Worm (Caenorhabditis elegans) whole organism, L1 larva: ENCODE measurements around the gene W08E12.8.

Experiments
- C04F5.9 ChIP-seq: sonication (generic microtip); optimal IDR thresholded peaks from 2 replicates; lab custom pipeline; 2016; ENCODE audit warnings: missing genetic modification characterization, missing compliant biosample characterization
- C16A3.4 ChIP-seq: fragments of 150-350 bp; optimal IDR thresholded peaks from 2 replicates; lab custom pipeline; 2014; ENCODE audit warnings: missing biosample characterization, missing genetic modification characterization
- C34B4.2 ChIP-seq: sonication (generic microtip); optimal IDR thresholded peaks from 2 replicates; lab custom pipeline; 2017; ENCODE audit warnings: mild to moderate bottlenecking, missing genetic modification characterization, missing compliant biosample characterization
- F16B12.6 ChIP-seq: fragments of 150-350 bp; optimal IDR thresholded peaks from 2 replicates; lab custom pipeline; 2014; ENCODE audit warnings: missing biosample characterization, missing genetic modification characterization
- Y116A8C.19 ChIP-seq: sonication (generic microtip); optimal IDR thresholded peaks from 2 replicates; lab custom pipeline; 2016; ENCODE audit warnings: missing compliant biosample characterization, missing genetic modification characterization, borderline replicate concordance
- aha-1 ChIP-seq: fragments of 150-350 bp; optimal IDR thresholded peaks from 2 replicates; lab custom pipeline; 2014; ENCODE audit warnings: missing biosample characterization, missing genetic modification characterization
- alr-1 ChIP-seq: fragments of 200-800 bp; sonication (Bioruptor generic); optimal IDR thresholded peaks from 2 replicates; lab custom pipeline; 2018; ENCODE audit warnings: borderline replicate concordance, mild to moderate bottlenecking, missing genetic modification characterization, missing compliant biosample characterization
- aly-2 ChIP-seq: fragments of 150-350 bp; optimal IDR thresholded peaks from 2 replicates; lab custom pipeline; 2014; ENCODE audit warnings: missing biosample characterization, missing genetic modification characterization
- blmp-1 ChIP-seq: fragments of 150-350 bp; optimal IDR thresholded peaks from 2 replicates; lab custom pipeline; 2014; ENCODE audit warnings: missing biosample characterization, missing genetic modification characterization
- ceh-63 ChIP-seq: fragments of 200-800 bp; sonication (Bioruptor generic); optimal IDR thresholded peaks from 2 replicates; lab custom pipeline; 2018; ENCODE audit warnings: mild to moderate bottlenecking, missing genetic modification characterization, missing compliant biosample characterization
- ceh-8 ChIP-seq: fragments of 200-800 bp; sonication (Bioruptor generic); optimal IDR thresholded peaks from 2 replicates; lab custom pipeline; 2018; ENCODE audit warnings: mild to moderate bottlenecking, missing genetic modification characterization, moderate library complexity, missing compliant biosample characterization
- ceh-82 ChIP-seq, 3 experiments: fragments of 150-350 bp in 1 of 3; sonication (generic microtip) in 2 of 3; optimal IDR thresholded peaks; 2 replicates each; lab custom pipeline; 2014 to 2017; ENCODE audit warnings: missing biosample characterization in 3 of 3, missing genetic modification characterization in 3 of 3
- ces-1 ChIP-seq: fragments of 150-350 bp; optimal IDR thresholded peaks from 2 replicates; lab custom pipeline; 2014; ENCODE audit warnings: missing biosample characterization, missing genetic modification reagents, missing genetic modification characterization
- dpl-1 ChIP-seq, 3 experiments: fragments of 150-350 bp in 2 of 3; sonication (generic microtip) in 1 of 3; optimal IDR thresholded peaks; 2 replicates each; lab custom pipeline; 2014 to 2017; ENCODE audit warnings: missing biosample characterization in 3 of 3, missing genetic modification characterization in 3 of 3, missing genetic modification reagents in 3 of 3
- dsc-1 ChIP-seq: sonication (generic microtip); optimal IDR thresholded peaks from 2 replicates; lab custom pipeline; 2016; ENCODE audit warnings: mild to moderate bottlenecking, missing genetic modification characterization, missing compliant biosample characterization
- efl-1 ChIP-seq, 4 experiments: fragments of 150-350 bp; optimal IDR thresholded peaks in 3 of 4; peaks in 1 of 4; 1 replicate in 1 of 4; 2 replicates in 3 of 4; lab custom pipeline; 2014; ENCODE audit warnings: missing biosample characterization in 2 of 4, missing genetic modification characterization in 2 of 4, missing genetic modification reagents in 2 of 4
- efl-3 ChIP-seq: fragments of 200-800 bp; sonication (Bioruptor generic); optimal IDR thresholded peaks from 2 replicates; lab custom pipeline; 2018; ENCODE audit warnings: mild to moderate bottlenecking, missing genetic modification characterization, missing compliant biosample characterization
- fkh-10 ChIP-seq: sonication (generic microtip); optimal IDR thresholded peaks from 2 replicates; lab custom pipeline; 2017; ENCODE audit warnings: missing biosample characterization, missing genetic modification reagents, missing genetic modification characterization
- fkh-4 ChIP-seq: sonication (generic microtip); optimal IDR thresholded peaks from 2 replicates; lab custom pipeline; 2016; ENCODE audit warnings: missing compliant biosample characterization, missing genetic modification characterization, borderline replicate concordance
- fkh-8 ChIP-seq: sonication (generic microtip); optimal IDR thresholded peaks from 2 replicates; lab custom pipeline; 2016; ENCODE audit warnings: mild to moderate bottlenecking, missing genetic modification characterization, missing compliant biosample characterization
- hpl-2 ChIP-seq: fragments of 150-350 bp; optimal IDR thresholded peaks from 2 replicates; lab custom pipeline; 2014; ENCODE audit warnings: missing biosample characterization, missing genetic modification reagents, missing genetic modification characterization
- irx-1 ChIP-seq: sonication (generic microtip); optimal IDR thresholded peaks from 2 replicates; lab custom pipeline; 2016; ENCODE audit warnings: missing genetic modification characterization, missing compliant biosample characterization
- isw-1 ChIP-seq: fragments of 200-800 bp; sonication (Bioruptor generic); IDR thresholded peaks from 2 replicates; pipeline ENCODE4 v1.3.6; 2022; ENCODE audit warnings: missing genetic modification characterization, missing compliant biosample characterization
- jun-1 ChIP-seq: fragments of 150-350 bp; optimal IDR thresholded peaks from 2 replicates; lab custom pipeline; 2014; ENCODE audit warnings: missing biosample characterization, missing genetic modification reagents, missing genetic modification characterization
- lin-13 ChIP-seq: fragments of 150-350 bp; optimal IDR thresholded peaks from 2 replicates; lab custom pipeline; 2014; ENCODE audit warnings: missing biosample characterization, missing genetic modification reagents, missing genetic modification characterization
- mab-9 ChIP-seq: fragments of 200-800 bp; sonication (Bioruptor generic); IDR thresholded peaks from 2 replicates; pipeline ENCODE4 v1.3.6; 2022; ENCODE audit warnings: missing genetic modification reagents, missing genetic modification characterization, missing compliant biosample characterization
- mdl-1 ChIP-seq, 2 experiments: fragments of 150-350 bp; optimal IDR thresholded peaks; 2 replicates each; lab custom pipeline; 2014 to 2017; ENCODE audit warnings: missing biosample characterization in 2 of 2, missing genetic modification characterization in 2 of 2, inconsistent platforms in 1 of 2
- mef-2 ChIP-seq: fragments of 150-350 bp; optimal IDR thresholded peaks from 2 replicates; lab custom pipeline; 2014; ENCODE audit warnings: missing biosample characterization, missing genetic modification characterization
- nhr-237 ChIP-seq: fragments of 150-350 bp; optimal IDR thresholded peaks from 2 replicates; lab custom pipeline; 2014; ENCODE audit warnings: missing biosample characterization, missing genetic modification characterization
- nhr-28 ChIP-seq: fragments of 150-350 bp; optimal IDR thresholded peaks from 2 replicates; lab custom pipeline; 2014; ENCODE audit warnings: missing biosample characterization, missing genetic modification characterization
- nhr-77 ChIP-seq: fragments of 150-350 bp; optimal IDR thresholded peaks from 2 replicates; lab custom pipeline; 2014; ENCODE audit warnings: missing biosample characterization, missing genetic modification characterization
- nhr-90 ChIP-seq: sonication (generic microtip); optimal IDR thresholded peaks from 2 replicates; lab custom pipeline; 2016; ENCODE audit warnings: mild to moderate bottlenecking, missing genetic modification characterization, missing compliant biosample characterization; ENCODE audit not compliant: poor library complexity
- pag-3 ChIP-seq: sonication (generic microtip); optimal IDR thresholded peaks from 2 replicates; lab custom pipeline; 2017; ENCODE audit warnings: missing genetic modification characterization, mild to moderate bottlenecking, missing compliant biosample characterization, antibody characterized with exemption, borderline replicate concordance; ENCODE audit not compliant: insufficient read depth
- pax-3 ChIP-seq: fragments of 200-800 bp; sonication (Bioruptor generic); optimal IDR thresholded peaks from 2 replicates; lab custom pipeline; 2018; ENCODE audit warnings: mild to moderate bottlenecking, missing genetic modification characterization, moderate library complexity, missing compliant biosample characterization
- rnt-1 ChIP-seq: sonication (generic microtip); optimal IDR thresholded peaks from 2 replicates; lab custom pipeline; 2016; ENCODE audit warnings: mild to moderate bottlenecking, missing genetic modification characterization, moderate library complexity, missing compliant biosample characterization
- snpc-4 ChIP-seq: fragments of 150-350 bp; optimal IDR thresholded peaks from 2 replicates; lab custom pipeline; 2014; ENCODE audit warnings: missing biosample characterization, missing genetic modification characterization
- snu-23 ChIP-seq: sonication (generic microtip); optimal IDR thresholded peaks from 2 replicates; lab custom pipeline; 2016; ENCODE audit warnings: missing genetic modification characterization, missing compliant biosample characterization
- swsn-7 ChIP-seq: sonication (generic microtip); optimal IDR thresholded peaks from 2 replicates; lab custom pipeline; 2016; ENCODE audit warnings: missing genetic modification characterization, missing compliant biosample characterization
- tlp-1 ChIP-seq: fragments of 150-350 bp; optimal IDR thresholded peaks from 2 replicates; lab custom pipeline; 2014; ENCODE audit warnings: missing biosample characterization, missing genetic modification characterization
- unc-98 ChIP-seq: fragments of 200-800 bp; sonication (Bioruptor generic); IDR thresholded peaks from 2 replicates; pipeline ENCODE4 v1.3.6; 2022; ENCODE audit warnings: missing genetic modification characterization, missing compliant biosample characterization
- xbp-1 ChIP-seq: sonication (generic microtip); optimal IDR thresholded peaks from 2 replicates; lab custom pipeline; 2016; ENCODE audit warnings: missing genetic modification characterization, missing compliant biosample characterization
- zag-1 ChIP-seq: fragments of 150-350 bp; optimal IDR thresholded peaks from 2 replicates; lab custom pipeline; 2014; ENCODE audit warnings: missing biosample characterization, missing genetic modification characterization
- ztf-4 ChIP-seq: fragments of 150-350 bp; optimal IDR thresholded peaks from 2 replicates; lab custom pipeline; 2014; ENCODE audit warnings: missing biosample characterization, missing genetic modification characterization

W08E12.8 gene

ce11 chrIV:3338676-3339075 lies 46.5 kb downstream of the W08E12.8 start, which contains the start of gene hrpa-1 (continued):
- no peak for TF ChIP-seq alr-1 (tag; lab: Kevin White, UChicago)
- peak; percentile 40 for TF ChIP-seq nhr-237 (tag; lab: Kevin White, UChicago)
- no peak for TF ChIP-seq ces-1 (GFP tag; lab: Kevin White, UChicago)
- peak; percentile 92 for TF ChIP-seq rnt-1 (tag; lab: Kevin White, UChicago)
- TF ChIP-seq aha-1 (tag; lab: Kevin White, UChicago), result peak; percentile 13
- TF ChIP-seq efl-1 (optimal IDR thresholded peaks at IDR 0.05; lab: Kevin White, UChicago), result peak; percentile 97 to 99
- TF ChIP-seq efl-1 (GFP tag; optimal IDR thresholded peaks at IDR 0.05 in 1 of 2; lab: Kevin White, UChicago), result peak; percentile 96 to 99
- TF ChIP-seq ceh-63, result no peak
- TF ChIP-seq nhr-90 (tag; lab: Kevin White, UChicago), result peak; percentile 80
- peak; percentile 87 for TF ChIP-seq fkh-8 (tag; lab: Kevin White, UChicago)
- TF ChIP-seq blmp-1, result peak; percentile 84
- peak; percentile 88 for TF ChIP-seq swsn-7 (tag; lab: Kevin White, UChicago)
- peak; percentile 85 for TF ChIP-seq lin-13 (GFP tag; lab: Kevin White, UChicago)
- peak; percentile 68 for TF ChIP-seq snpc-4 (tag; lab: Kevin White, UChicago)
- peak; percentile 86 to 95 (median 87) for TF ChIP-seq ceh-82 (tag; optimal IDR thresholded peaks at IDR 0.05; lab: Kevin White, UChicago)
- TF ChIP-seq xbp-1 (tag; lab: Kevin White, UChicago), result peak; percentile 88
- TF ChIP-seq C16A3.4, result peak; percentile 88
- TF ChIP-seq fkh-4, result peak; percentile 36
- peak; percentile 83 for TF ChIP-seq dsc-1 (tag; lab: Kevin White, UChicago)
- TF ChIP-seq mdl-1 (tag; optimal IDR thresholded peaks at IDR 0.05; lab: Kevin White, UChicago), result peak in 1 of 2 experiments; percentile 75
- TF ChIP-seq pag-3 (tag; lab: Kevin White, UChicago), result no peak
- TF ChIP-seq dpl-1 (GFP tag; optimal IDR thresholded peaks at IDR 0.05; lab: Kevin White, UChicago), result peak; percentile 96 to 98 (median 97)
- TF ChIP-seq isw-1 (GFP tag; lab: Robert Waterston, UW), result peak; percentile 89
- peak; percentile 31 for TF ChIP-seq zag-1 (tag; lab: Kevin White, UChicago)
- TF ChIP-seq irx-1 (tag; lab: Kevin White, UChicago), result peak; percentile 72
- TF ChIP-seq efl-3, result no peak
- peak; percentile 52 for TF ChIP-seq C04F5.9 (tag; lab: Kevin White, UChicago)
- peak; percentile 26 for TF ChIP-seq ztf-4 (tag; lab: Kevin White, UChicago)
- TF ChIP-seq jun-1, result peak; percentile 75
- TF ChIP-seq snu-23, result peak; percentile 89
- TF ChIP-seq C34B4.2 (tag; lab: Kevin White, UChicago), result no peak

- TF ChIP-seq nhr-77 (tag; lab: Kevin White, UChicago) (no peak), dpl-1 (GFP tag; optimal IDR thresholded peaks at IDR 0.05; lab: Kevin White, UChicago) (no peak), aly-2 (tag; lab: Kevin White, UChicago) (no peak), pag-3 (tag; lab: Kevin White, UChicago) (no peak), mab-9 (GFP tag; lab: Robert Waterston, UW) (no peak), pax-3 (tag; lab: Kevin White, UChicago) (no peak), blmp-1 (no peak), snu-23 (no peak), F16B12.6 (tag; lab: Kevin White, UChicago) (no peak), tlp-1 (tag; lab: Kevin White, UChicago) (no peak), unc-98 (GFP tag; lab: Robert Waterston, UW) (no peak), Y116A8C.19 (tag; lab: Kevin White, UChicago) (no peak), hpl-2 (GFP tag; lab: Kevin White, UChicago) (no peak), fkh-10 (GFP tag; lab: Kevin White, UChicago) (no peak), nhr-28 (no peak), nhr-90 (tag; lab: Kevin White, UChicago) (no peak), mef-2 (tag; lab: Kevin White, UChicago) (no peak), ceh-8 (GFP tag; lab: Kevin White, UChicago) (no peak)
Observed at ce11 chrIV:3341170-3341569, 49.0 kb downstream of the W08E12.8 start, which contains the start of gene F42A6.2. F42A6.2 (plus strand) TSS chrIV:3341470.
